Fruit fly (Drosophila melanogaster) whole organism, embryonic: ENCODE results near the gene CG13471.

Experiments
- CG10209 ChIP-seq: fragments of 200-800 bp; sonication (Bioruptor generic); optimal IDR thresholded peaks from 3 replicates; lab custom pipeline; 2017; ENCODE audit warnings: missing biosample characterization, mild to moderate bottlenecking, missing genetic modification characterization, missing genetic modification reagents
- CG11504 ChIP-seq: fragments of 200-800 bp; sonication (Bioruptor generic); optimal IDR thresholded peaks from 3 replicates; lab custom pipeline; 2019; ENCODE audit warnings: missing biosample characterization, mild to moderate bottlenecking, missing genetic modification characterization, moderate library complexity
- CG12104 ChIP-seq: fragments of 200-800 bp; sonication (Bioruptor generic); optimal IDR thresholded peaks from 3 replicates; lab custom pipeline; 2016; ENCODE audit warnings: missing biosample characterization, missing genetic modification characterization
- CG13123 ChIP-seq: fragments of 200-800 bp; sonication (Bioruptor generic); optimal IDR thresholded peaks from 2 replicates; lab custom pipeline; 2016; ENCODE audit warnings: missing biosample characterization, missing genetic modification characterization
- CG14014 ChIP-seq: fragments of 200-800 bp; sonication (Bioruptor generic); IDR thresholded peaks from 2 replicates; pipeline ENCODE4 v1.3.6; 2022; ENCODE audit warnings: missing biosample characterization, missing genetic modification characterization
- CG14667 ChIP-seq: fragments of 200-800 bp; sonication (Bioruptor generic); IDR thresholded peaks from 2 replicates; pipeline ENCODE4 v1.3.6; 2022; ENCODE audit warnings: missing biosample characterization, missing genetic modification characterization
- CG15011 ChIP-seq: fragments of 200-800 bp; sonication (Bioruptor generic); optimal IDR thresholded peaks from 3 replicates; lab custom pipeline; 2018; ENCODE audit warnings: missing biosample characterization, mild to moderate bottlenecking, missing genetic modification characterization
- CG17912 ChIP-seq: fragments of 200-800 bp; sonication (Bioruptor generic); optimal IDR thresholded peaks from 2 replicates; lab custom pipeline; 2018; ENCODE audit warnings: missing biosample characterization, mild to moderate bottlenecking, missing genetic modification characterization
- CG2199 ChIP-seq: fragments of 200-800 bp; sonication (Bioruptor generic); IDR thresholded peaks from 3 replicates; pipeline ENCODE4 v1.3.6; 2022; ENCODE audit warnings: missing biosample characterization, missing genetic modification characterization
- CG2678 ChIP-seq: fragments of 200-800 bp; sonication (Bioruptor generic); optimal IDR thresholded peaks from 3 replicates; lab custom pipeline; 2019; ENCODE audit warnings: missing biosample characterization, mild to moderate bottlenecking, missing genetic modification characterization, moderate library complexity
- CG33213 ChIP-seq: fragments of 200-800 bp; sonication (Bioruptor generic); optimal IDR thresholded peaks from 3 replicates; lab custom pipeline; 2016; ENCODE audit warnings: missing biosample characterization, missing genetic modification characterization
- CG3838 ChIP-seq: fragments of 200-800 bp; sonication (Bioruptor generic); optimal IDR thresholded peaks from 3 replicates; lab custom pipeline; 2016; ENCODE audit warnings: missing biosample characterization, missing genetic modification characterization
- CG4707 ChIP-seq: fragments of 200-800 bp; sonication (Bioruptor generic); optimal IDR thresholded peaks from 2 replicates; lab custom pipeline; 2018; ENCODE audit warnings: missing biosample characterization, mild to moderate bottlenecking, missing genetic modification characterization, moderate library complexity
- CG6683 ChIP-seq: fragments of 200-800 bp; sonication (Bioruptor generic); optimal IDR thresholded peaks from 2 replicates; lab custom pipeline; 2017; ENCODE audit warnings: missing biosample characterization, mild to moderate bottlenecking, missing genetic modification characterization, missing genetic modification reagents
- CG8944 ChIP-seq: fragments of 200-800 bp; sonication (Bioruptor generic); optimal IDR thresholded peaks from 3 replicates; lab custom pipeline; 2016; ENCODE audit warnings: missing biosample characterization, missing genetic modification characterization
- CG9817 ChIP-seq: fragments of 200-800 bp; sonication (Bioruptor generic); optimal IDR thresholded peaks from 2 replicates; lab custom pipeline; 2018; ENCODE audit warnings: missing biosample characterization, mild to moderate bottlenecking, missing genetic modification characterization, moderate library complexity
- CG9932 ChIP-seq: fragments of 200-800 bp; sonication (Bioruptor generic); IDR thresholded peaks from 2 replicates; pipeline ENCODE4 v1.3.6; 2022; ENCODE audit warnings: missing biosample characterization, missing genetic modification characterization
- Eip74EF ChIP-seq, 2 experiments: fragments of 200-800 bp in 1 of 2; fragments of >200 bp in 1 of 2; sonication (Bioruptor generic) in 1 of 2; optimal IDR thresholded peaks; 2 replicates each; lab custom pipeline; 2017 to 2019; ENCODE audit warnings: missing biosample characterization in 2 of 2, missing genetic modification characterization in 2 of 2, mild to moderate bottlenecking in 1 of 2, moderate library complexity in 1 of 2
- Ets65A ChIP-seq: fragments of 200-800 bp; sonication (Bioruptor generic); peaks from one replicate; lab custom pipeline; 2016; ENCODE audit warnings: missing biosample characterization, missing genetic modification characterization
- GATAe ChIP-seq: fragments of 200-800 bp; sonication (Bioruptor generic); conservative IDR thresholded peaks from 2 replicates; pipeline ENCODE4 v1.3.6; 2022; ENCODE audit warnings: missing biosample characterization, missing genetic modification characterization
- Gug ChIP-seq: fragments of 200-800 bp; sonication (Bioruptor generic); IDR thresholded peaks from 4 replicates; pipeline ENCODE4 v1.3.6; 2022; ENCODE audit warnings: missing biosample characterization, missing genetic modification characterization
- H2.0 ChIP-seq: fragments of 200-800 bp; sonication (Bioruptor generic); IDR thresholded peaks from 2 replicates; pipeline ENCODE4 v1.3.6; 2022; ENCODE audit warnings: missing biosample characterization, missing genetic modification characterization
- HLH54F ChIP-seq: fragments of 200-800 bp; sonication (Bioruptor generic); optimal IDR thresholded peaks from 3 replicates; lab custom pipeline; 2016; ENCODE audit warnings: missing biosample characterization, missing genetic modification characterization
- Lim3 ChIP-seq: fragments of 200-800 bp; sonication (Bioruptor generic); IDR thresholded peaks from 2 replicates; pipeline ENCODE4 v1.3.6; 2022; ENCODE audit warnings: missing biosample characterization, missing genetic modification characterization
- Max ChIP-seq: fragments of 200-800 bp; sonication (Bioruptor generic); optimal IDR thresholded peaks from 2 replicates; lab custom pipeline; 2016; ENCODE audit warnings: missing biosample characterization, mild to moderate bottlenecking, missing genetic modification characterization
- Mes4 ChIP-seq: fragments of 200-800 bp; sonication (Bioruptor generic); optimal IDR thresholded peaks from 2 replicates; lab custom pipeline; 2016; ENCODE audit warnings: missing biosample characterization, missing genetic modification characterization
- NC2α ChIP-seq: fragments of 200-800 bp; sonication (Bioruptor generic); optimal IDR thresholded peaks from 2 replicates; lab custom pipeline; 2016; ENCODE audit warnings: missing biosample characterization, missing genetic modification characterization
- Nf-YC ChIP-seq: fragments of 200-800 bp; optimal IDR thresholded peaks from 3 replicates; lab custom pipeline; 2019; ENCODE audit warnings: missing biosample characterization, mild to moderate bottlenecking, missing genetic modification characterization, moderate library complexity
- Pdp1 ChIP-seq, 2 experiments: fragments of 200-800 bp; sonication (Bioruptor generic); optimal IDR thresholded peaks; 3 replicates each; lab custom pipeline; 2016; ENCODE audit warnings: missing biosample characterization in 2 of 2, missing genetic modification characterization in 2 of 2, mild to moderate bottlenecking in 1 of 2, moderate library complexity in 1 of 2
- az2 ChIP-seq: fragments of 200-800 bp; sonication (Bioruptor generic); optimal IDR thresholded peaks from 3 replicates; lab custom pipeline; 2016; ENCODE audit warnings: missing biosample characterization, missing genetic modification characterization
- bcd ChIP-seq: fragments of 200-800 bp; sonication (Bioruptor generic); optimal IDR thresholded peaks from 2 replicates; lab custom pipeline; 2017; ENCODE audit warnings: missing biosample characterization, mild to moderate bottlenecking, missing genetic modification characterization
- bowl ChIP-seq: fragments of 200-800 bp; sonication (Bioruptor generic); IDR thresholded peaks from 2 replicates; pipeline ENCODE4 v1.3.6; 2022; ENCODE audit warnings: missing biosample characterization, missing genetic modification characterization
- cad ChIP-seq: fragments of >200 bp; optimal IDR thresholded peaks from 2 replicates; lab custom pipeline; 2017; ENCODE audit warnings: missing biosample characterization, missing genetic modification characterization
- crol ChIP-seq: fragments of 200-800 bp; sonication (Bioruptor generic); IDR thresholded peaks from 2 replicates; pipeline ENCODE4 v1.3.6; 2022; ENCODE audit warnings: missing biosample characterization, missing genetic modification characterization
- crp ChIP-seq, 2 experiments: fragments of 200-800 bp; sonication (Bioruptor generic); optimal IDR thresholded peaks; 2 replicates in 1 of 2; 3 replicates in 1 of 2; lab custom pipeline; 2017; ENCODE audit warnings: missing biosample characterization in 2 of 2, missing genetic modification characterization in 2 of 2, mild to moderate bottlenecking in 1 of 2, moderate library complexity in 1 of 2
- dpn ChIP-seq, 2 experiments: fragments of 200-800 bp; sonication (Bioruptor generic); optimal IDR thresholded peaks; 3 replicates each; lab custom pipeline; 2016; ENCODE audit warnings: missing biosample characterization in 2 of 2, missing genetic modification characterization in 2 of 2
- eve ChIP-seq, 2 experiments: fragments of >200 bp; optimal IDR thresholded peaks; 2 replicates each; lab custom pipeline; 2017; ENCODE audit warnings: missing biosample characterization in 2 of 2, missing genetic modification characterization in 2 of 2
- eyg ChIP-seq: fragments of 200-800 bp; sonication (Bioruptor generic); optimal IDR thresholded peaks from 3 replicates; lab custom pipeline; 2016; ENCODE audit warnings: missing biosample characterization, missing genetic modification characterization
- fd3F ChIP-seq: fragments of 200-800 bp; sonication (Bioruptor generic); optimal IDR thresholded peaks from 2 replicates; lab custom pipeline; 2018; ENCODE audit warnings: missing biosample characterization, mild to moderate bottlenecking, missing genetic modification characterization, moderate library complexity
- gsb-n ChIP-seq: fragments of 200-800 bp; sonication (Bioruptor generic); optimal IDR thresholded peaks from 3 replicates; lab custom pipeline; 2018; ENCODE audit warnings: missing biosample characterization, mild to moderate bottlenecking, missing genetic modification characterization
- mam ChIP-seq: fragments of 200-800 bp; sonication (Bioruptor generic); optimal IDR thresholded peaks from 3 replicates; lab custom pipeline; 2016; ENCODE audit warnings: missing biosample characterization, missing genetic modification characterization
- nau ChIP-seq: fragments of 200-800 bp; sonication (Bioruptor generic); optimal IDR thresholded peaks from 3 replicates; lab custom pipeline; 2017; ENCODE audit warnings: missing biosample characterization, mild to moderate bottlenecking, missing genetic modification characterization, missing genetic modification reagents
- pan ChIP-seq, 4 experiments: fragments of >200 bp in 3 of 4; fragments of 200-800 bp in 1 of 4; sonication (Bioruptor generic) in 1 of 4; optimal IDR thresholded peaks in 3 of 4; IDR thresholded peaks in 1 of 4; 2 replicates each; pipeline versions ENCODE4 v1.3.6 to Lab custom; 2017 to 2022; ENCODE audit warnings: missing biosample characterization in 2 of 4, missing genetic modification characterization in 2 of 4, mixed read lengths in 1 of 4
- pho ChIP-seq: fragments of 200-800 bp; sonication (Bioruptor generic); optimal IDR thresholded peaks from 2 replicates; lab custom pipeline; 2016; ENCODE audit warnings: missing biosample characterization, missing genetic modification characterization
- run ChIP-seq: fragments of 200-800 bp; sonication (Bioruptor generic); optimal IDR thresholded peaks from 3 replicates; lab custom pipeline; 2018; ENCODE audit warnings: missing biosample characterization, mild to moderate bottlenecking, missing genetic modification characterization
- so ChIP-seq: fragments of 200-800 bp; sonication (Bioruptor generic); IDR thresholded peaks from 3 replicates; pipeline ENCODE4 v1.3.6; 2022; ENCODE audit warnings: missing biosample characterization, missing genetic modification characterization
- unpg ChIP-seq: fragments of 200-800 bp; sonication (Bioruptor generic); optimal IDR thresholded peaks from 3 replicates; lab custom pipeline; 2018; ENCODE audit warnings: missing biosample characterization, mild to moderate bottlenecking, missing genetic modification characterization, moderate library complexity
- vfl ChIP-seq: fragments of 200-800 bp; sonication (Bioruptor generic); optimal IDR thresholded peaks from 2 replicates; lab custom pipeline; 2016; ENCODE audit warnings: missing biosample characterization, missing genetic modification characterization

CG13471 gene

DNA sequence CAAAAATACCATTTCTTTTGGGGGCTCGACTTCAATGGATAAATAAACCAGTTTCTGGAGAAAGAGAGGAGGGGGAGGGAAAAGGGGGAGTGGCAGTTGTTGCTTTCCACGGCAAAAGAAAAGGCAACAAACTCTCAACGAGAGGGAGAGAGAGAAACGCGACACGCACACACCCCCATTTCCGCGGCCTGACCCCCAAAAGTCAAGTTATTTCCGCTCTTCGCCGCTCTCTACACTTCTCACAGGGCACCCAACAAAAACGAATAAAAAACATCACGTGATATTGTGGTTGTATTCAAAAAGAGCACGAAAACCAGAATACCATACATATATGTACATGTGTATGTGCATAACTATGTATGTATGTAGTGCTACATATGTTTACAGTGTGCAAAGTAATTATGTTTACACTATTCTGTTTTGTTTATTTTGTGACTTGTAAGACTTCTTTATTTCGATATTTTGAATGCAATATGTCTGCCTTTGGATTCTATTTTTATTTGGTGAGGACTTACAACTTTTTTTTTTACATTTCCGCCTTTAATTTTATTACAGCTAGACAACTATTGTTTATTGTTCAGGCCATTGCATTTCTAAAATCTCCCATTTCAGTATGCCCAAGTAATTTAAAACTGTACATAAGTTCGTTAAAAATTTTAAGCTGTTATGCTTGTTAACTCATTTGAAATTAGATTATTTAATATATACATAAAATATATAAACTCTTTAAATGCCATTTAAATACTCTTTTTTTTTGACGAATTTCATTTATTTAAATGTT lies 48.0 kb upstream of the CG13471 start (continued):
- TF ChIP-seq CG15011 (GFP tag; lab: Kevin White, UChicago): peak; percentile 30
- TF ChIP-seq CG11504: peak; percentile 85
- peak; percentile 55 for TF ChIP-seq Nf-YC (tag; lab: Kevin White, UChicago)
- peak in 1 of 2 experiments; percentile 67 for TF ChIP-seq crp (GFP tag; optimal IDR thresholded peaks at IDR 0.05; lab: Kevin White, UChicago)
- peak; percentile 34 to 64 for TF ChIP-seq dpn (GFP tag; optimal IDR thresholded peaks at IDR 0.05; lab: Kevin White, UChicago)
- no peak for TF ChIP-seq CG13123 (GFP tag; lab: Kevin White, UChicago)
- no peak for TF ChIP-seq bowl
- TF ChIP-seq so (GFP tag; lab: Robert Waterston, UW): peak; percentile 50; the same call in 1 of the 3 replicates
- TF ChIP-seq pan (optimal IDR thresholded peaks at IDR 0.05; lab: Kevin White, UChicago): no peak
- peak in 1 of 2 experiments; percentile 42 for TF ChIP-seq pan (GFP tag; optimal IDR thresholded peaks at IDR 0.05 in 1 of 2, IDR thresholded peaks at IDR 0.05 in 1 of 2)
- TF ChIP-seq CG3838: no peak
- TF ChIP-seq HLH54F (GFP tag; lab: Kevin White, UChicago): peak; percentile 25
- TF ChIP-seq CG2678 (tag; lab: Kevin White, UChicago): peak; percentile 84
- TF ChIP-seq GATAe (GFP tag; lab: Robert Waterston, UW): no peak
- TF ChIP-seq Ets65A: no peak
- TF ChIP-seq CG9932 (GFP tag; lab: Robert Waterston, UW): 0 out of 2 replicates have a peak, but pooled peaks have one; percentile 13
- no peak for TF ChIP-seq Gug (GFP tag; lab: Robert Waterston, UW)
- peak; percentile 99 for TF ChIP-seq crol (GFP tag; lab: Robert Waterston, UW)
- peak; percentile 4 for TF ChIP-seq CG8944
- no peak for TF ChIP-seq NC2α (GFP tag; lab: Kevin White, UChicago)
- no peak for TF ChIP-seq CG17912 (GFP tag; lab: Kevin White, UChicago)
- TF ChIP-seq mam (GFP tag; lab: Kevin White, UChicago): peak; percentile 51
- TF ChIP-seq Pdp1 (GFP tag; optimal IDR thresholded peaks at IDR 0.05; lab: Kevin White, UChicago): peak; percentile 27 to 33
- peak; percentile 55 for TF ChIP-seq bcd (GFP tag; lab: Kevin White, UChicago)
- peak; percentile 72 for TF ChIP-seq CG6683 (GFP tag; lab: Kevin White, UChicago)
- TF ChIP-seq CG9817 (tag; lab: Kevin White, UChicago): peak; percentile 20
- TF ChIP-seq CG14014 (GFP tag; lab: Robert Waterston, UW): peak; percentile 52; the same call in 1 of the 2 replicates
- TF ChIP-seq pho (GFP tag; lab: Kevin White, UChicago): peak; percentile 73
- TF ChIP-seq Eip74EF (GFP tag; optimal IDR thresholded peaks at IDR 0.05; lab: Kevin White, UChicago): peak in 1 of 2 experiments; percentile 98
- peak; percentile 14 for TF ChIP-seq fd3F (GFP tag; lab: Kevin White, UChicago)
- TF ChIP-seq az2 (GFP tag; lab: Kevin White, UChicago): peak; percentile 60
- peak; percentile 76 for TF ChIP-seq CG10209 (GFP tag; lab: Kevin White, UChicago)
- TF ChIP-seq CG14667 (GFP tag; lab: Robert Waterston, UW): no peak
- TF ChIP-seq run: peak; percentile 90
- TF ChIP-seq unpg (GFP tag; lab: Kevin White, UChicago): peak; percentile 48
- TF ChIP-seq CG2199: no peak
- peak; percentile 61 for TF ChIP-seq CG4707 (GFP tag; lab: Kevin White, UChicago)
- TF ChIP-seq vfl (GFP tag; lab: Kevin White, UChicago): no peak
- no peak for TF ChIP-seq cad (GFP tag; lab: Kevin White, UChicago)
- peak; percentile 54 for TF ChIP-seq gsb-n
- TF ChIP-seq eyg (GFP tag; lab: Kevin White, UChicago): peak; percentile 34
- no peak for TF ChIP-seq Lim3 (GFP tag; lab: Robert Waterston, UW)
- no peak for TF ChIP-seq CG33213 (GFP tag; lab: Kevin White, UChicago)
- peak; percentile 46 for TF ChIP-seq Max
- TF ChIP-seq Mes4 (GFP tag; lab: Kevin White, UChicago): peak; percentile 59
- 0 out of 2 replicates have a peak, but pooled peaks have one; percentile 2 for TF ChIP-seq H2.0 (GFP tag; lab: Robert Waterston, UW)
- TF ChIP-seq eve (GFP tag; optimal IDR thresholded peaks at IDR 0.05; lab: Kevin White, UChicago): peak in 1 of 2 experiments; percentile 85
- TF ChIP-seq CG12104 (GFP tag; lab: Kevin White, UChicago): peak; percentile 88
- peak; percentile 61 for TF ChIP-seq nau (GFP tag; lab: Kevin White, UChicago)
